Worm (Caenorhabditis elegans) whole organism, late embryonic: ENCODE data around the gene Y37D8A.2.

Experiments used
- C08G9.2 ChIP-seq: sonication (generic microtip); optimal IDR thresholded peaks from 2 replicates; lab custom pipeline; 2016; ENCODE audit warnings: mild to moderate bottlenecking, missing genetic modification characterization, moderate library complexity, missing compliant biosample characterization
- C38D4.7 ChIP-seq: fragments of 200-800 bp; sonication (Bioruptor generic); optimal IDR thresholded peaks from 2 replicates; lab custom pipeline; 2018; ENCODE audit warnings: mild to moderate bottlenecking, missing genetic modification characterization, moderate library complexity, missing compliant biosample characterization
- F13H6.1 ChIP-seq: sonication (generic microtip); optimal IDR thresholded peaks from 2 replicates; lab custom pipeline; 2016; ENCODE audit warnings: missing genetic modification characterization, missing compliant biosample characterization
- K02D7.2 ChIP-seq: sonication (generic microtip); optimal IDR thresholded peaks from 2 replicates; lab custom pipeline; 2017; ENCODE audit warnings: mild to moderate bottlenecking, missing genetic modification characterization, missing compliant biosample characterization
- T23F11.4 ChIP-seq: fragments of 200-800 bp; sonication (Bioruptor generic); optimal IDR thresholded peaks from 2 replicates; lab custom pipeline; 2018; ENCODE audit warnings: mild to moderate bottlenecking, missing genetic modification characterization, missing compliant biosample characterization
- Y22D7AL.16 ChIP-seq: sonication (generic microtip); optimal IDR thresholded peaks from 2 replicates; lab custom pipeline; 2016; ENCODE audit warnings: missing genetic modification characterization, missing compliant biosample characterization
- ahr-1 ChIP-seq: sonication (generic microtip); optimal IDR thresholded peaks from 2 replicates; lab custom pipeline; 2016; ENCODE audit warnings: missing genetic modification characterization, missing compliant biosample characterization
- ama-1 ChIP-seq: fragments of 150-350 bp; optimal IDR thresholded peaks from 2 replicates; lab custom pipeline; 2014
- ceh-14 ChIP-seq: sonication (generic microtip); optimal IDR thresholded peaks from 2 replicates; lab custom pipeline; 2016; ENCODE audit warnings: missing genotype, missing genetic modification characterization, missing compliant biosample characterization
- ceh-2 ChIP-seq: sonication (generic microtip); optimal IDR thresholded peaks from 2 replicates; lab custom pipeline; 2016; ENCODE audit warnings: missing genotype, missing genetic modification characterization, missing compliant biosample characterization
- ceh-22 ChIP-seq: sonication (generic microtip); optimal IDR thresholded peaks from 2 replicates; lab custom pipeline; 2017; ENCODE audit warnings: missing biosample characterization, missing genetic modification characterization
- ceh-24 ChIP-seq: sonication (generic microtip); optimal IDR thresholded peaks from 2 replicates; lab custom pipeline; 2016; ENCODE audit warnings: mild to moderate bottlenecking, missing genetic modification characterization, missing compliant biosample characterization
- dve-1 ChIP-seq: sonication (generic microtip); optimal IDR thresholded peaks from 2 replicates; lab custom pipeline; 2017; ENCODE audit warnings: antibody characterized with exemption, mild to moderate bottlenecking, missing genetic modification characterization, missing compliant biosample characterization
- elt-2 ChIP-seq: sonication (generic microtip); optimal IDR thresholded peaks from 2 replicates; lab custom pipeline; 2016; ENCODE audit warnings: missing genetic modification reagents, missing genetic modification characterization, missing compliant biosample characterization
- elt-4 ChIP-seq: sonication (generic microtip); optimal IDR thresholded peaks from 2 replicates; lab custom pipeline; 2016; ENCODE audit warnings: missing genetic modification characterization, missing compliant biosample characterization
- ets-4 ChIP-seq: sonication (generic microtip); optimal IDR thresholded peaks from 2 replicates; lab custom pipeline; 2016; ENCODE audit warnings: missing genetic modification characterization, missing compliant biosample characterization
- eyg-1 ChIP-seq: sonication (generic microtip); optimal IDR thresholded peaks from 2 replicates; lab custom pipeline; 2016; ENCODE audit warnings: missing genotype, missing genetic modification characterization, missing compliant biosample characterization
- gmeb-2 ChIP-seq: sonication (generic microtip); optimal IDR thresholded peaks from 2 replicates; lab custom pipeline; 2016; ENCODE audit warnings: missing genetic modification characterization, inconsistent platforms, missing compliant biosample characterization
- hlh-15 ChIP-seq: sonication (generic microtip); optimal IDR thresholded peaks from 2 replicates; lab custom pipeline; 2016; ENCODE audit warnings: missing genetic modification characterization, missing compliant biosample characterization
- hlh-30 ChIP-seq: sonication (generic microtip); optimal IDR thresholded peaks from 2 replicates; lab custom pipeline; 2017; ENCODE audit warnings: antibody characterized with exemption, missing genetic modification characterization, missing compliant biosample characterization; ENCODE audit not compliant: insufficient read depth
- hlh-6 ChIP-seq: sonication (generic microtip); optimal IDR thresholded peaks from 2 replicates; lab custom pipeline; 2016; ENCODE audit warnings: missing genotype, missing genetic modification characterization, missing compliant biosample characterization
- lim-6 ChIP-seq: sonication (generic microtip); optimal IDR thresholded peaks from 2 replicates; lab custom pipeline; 2016; ENCODE audit warnings: missing genetic modification characterization, missing compliant biosample characterization
- lin-11 ChIP-seq: fragments of 200-800 bp; sonication (Bioruptor generic); optimal IDR thresholded peaks from 2 replicates; lab custom pipeline; 2018; ENCODE audit warnings: mild to moderate bottlenecking, missing genetic modification characterization, missing compliant biosample characterization
- mec-3 ChIP-seq: sonication (generic microtip); optimal IDR thresholded peaks from 2 replicates; lab custom pipeline; 2016; ENCODE audit warnings: borderline replicate concordance, missing genetic modification characterization, missing compliant biosample characterization
- nfya-1 ChIP-seq: sonication (generic microtip); optimal IDR thresholded peaks from 2 replicates; lab custom pipeline; 2017; ENCODE audit warnings: missing genetic modification characterization, mild to moderate bottlenecking, missing compliant biosample characterization, antibody characterized with exemption, moderate library complexity
- nhr-232 ChIP-seq: sonication (generic microtip); optimal IDR thresholded peaks from 2 replicates; lab custom pipeline; 2016; ENCODE audit warnings: missing genetic modification characterization, missing compliant biosample characterization
- odd-2 ChIP-seq: sonication (generic microtip); optimal IDR thresholded peaks from 2 replicates; lab custom pipeline; 2017; ENCODE audit warnings: antibody characterized with exemption, mild to moderate bottlenecking, missing genetic modification characterization, missing compliant biosample characterization
- pag-3 ChIP-seq: sonication (generic microtip); optimal IDR thresholded peaks from 2 replicates; lab custom pipeline; 2016; ENCODE audit warnings: missing compliant biosample characterization, missing genetic modification characterization, borderline replicate concordance
- pat-9 ChIP-seq: fragments of 200-800 bp; sonication (Bioruptor generic); optimal IDR thresholded peaks from 2 replicates; lab custom pipeline; 2018; ENCODE audit warnings: mild to moderate bottlenecking, missing genetic modification characterization, moderate library complexity, missing compliant biosample characterization
- pax-1 ChIP-seq: fragments of 150-350 bp; optimal IDR thresholded peaks from 2 replicates; lab custom pipeline; 2014; ENCODE audit warnings: missing biosample characterization, missing genetic modification characterization
- pros-1 ChIP-seq: fragments of 150-350 bp; optimal IDR thresholded peaks from 2 replicates; lab custom pipeline; 2014; ENCODE audit warnings: missing biosample characterization, missing genetic modification reagents, missing genetic modification characterization
- sdc-2 ChIP-seq: sonication (generic microtip); optimal IDR thresholded peaks from 2 replicates; lab custom pipeline; 2016; ENCODE audit warnings: missing genotype, missing genetic modification characterization, missing compliant biosample characterization
- syd-9 ChIP-seq: sonication (generic microtip); optimal IDR thresholded peaks from 2 replicates; lab custom pipeline; 2016; ENCODE audit warnings: mild to moderate bottlenecking, missing genetic modification characterization, moderate library complexity, missing compliant biosample characterization
- tbx-2 ChIP-seq: sonication (generic microtip); optimal IDR thresholded peaks from 2 replicates; lab custom pipeline; 2016; ENCODE audit warnings: missing genetic modification characterization, missing compliant biosample characterization
- unc-42 ChIP-seq: sonication (generic microtip); optimal IDR thresholded peaks from 2 replicates; lab custom pipeline; 2016; ENCODE audit warnings: missing genotype, missing genetic modification characterization, missing compliant biosample characterization
- unc-55 ChIP-seq: sonication (generic microtip); optimal IDR thresholded peaks from 2 replicates; lab custom pipeline; 2017; ENCODE audit warnings: missing biosample characterization, missing genetic modification reagents, missing genetic modification characterization
- unc-86 ChIP-seq: sonication (generic microtip); optimal IDR thresholded peaks from 2 replicates; lab custom pipeline; 2016; ENCODE audit warnings: missing genetic modification characterization, missing compliant biosample characterization
- ztf-16 ChIP-seq: sonication (generic microtip); optimal IDR thresholded peaks from 2 replicates; lab custom pipeline; 2017; ENCODE audit warnings: missing genetic modification characterization, missing compliant biosample characterization

Y37D8A.2 gene

DNA sequence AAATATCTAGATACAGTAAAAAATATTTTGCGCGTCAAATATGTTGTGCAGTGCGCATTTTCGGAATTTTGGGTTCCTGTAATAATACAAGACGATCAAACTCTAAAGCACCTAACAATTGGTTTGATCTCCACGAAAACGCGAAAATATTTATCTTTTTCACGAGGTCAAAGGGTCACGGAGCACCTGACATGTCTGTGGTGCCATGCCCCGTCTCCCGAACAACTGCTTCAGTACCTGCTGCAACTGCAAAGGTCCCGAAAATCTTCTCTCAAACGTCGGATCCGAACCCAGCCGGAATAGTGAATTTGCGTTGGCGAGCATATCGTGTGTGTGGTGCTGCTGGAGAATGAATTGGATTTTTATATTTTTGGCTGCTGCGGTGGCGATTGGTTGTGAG is at the start of gene Y37D8A.2, which contains the start of gene Y37D8A.25:
Y37D8A.2 (plus strand) TSS at position 285 of the 400 bp plus-strand sequence.
Y37D8A.25 (minus strand) TSS at position 345 of the 400 bp plus-strand sequence.
- no peak for TF ChIP-seq syd-9 (tag; lab: Kevin White, UChicago)
- TF ChIP-seq C08G9.2 (tag; lab: Kevin White, UChicago) = no peak
- no peak for TF ChIP-seq ztf-16 (tag; lab: Kevin White, UChicago)
- TF ChIP-seq elt-2 (tag; lab: Kevin White, UChicago) = no peak
- TF ChIP-seq ets-4 (tag; lab: Kevin White, UChicago) = no peak
- no peak for TF ChIP-seq dve-1 (tag; lab: Kevin White, UChicago)
- TF ChIP-seq unc-55 (GFP tag; lab: Kevin White, UChicago) = no peak
- TF ChIP-seq hlh-30 (tag; lab: Kevin White, UChicago) = no peak
- no peak for TF ChIP-seq lin-11 (tag; lab: Kevin White, UChicago)
- no peak for TF ChIP-seq mec-3 (tag; lab: Kevin White, UChicago)
- no peak for TF ChIP-seq tbx-2 (tag; lab: Kevin White, UChicago)
- TF ChIP-seq ceh-22 (tag; lab: Kevin White, UChicago) = no peak
- TF ChIP-seq, all 69 proteins: peak for 0

DNA sequence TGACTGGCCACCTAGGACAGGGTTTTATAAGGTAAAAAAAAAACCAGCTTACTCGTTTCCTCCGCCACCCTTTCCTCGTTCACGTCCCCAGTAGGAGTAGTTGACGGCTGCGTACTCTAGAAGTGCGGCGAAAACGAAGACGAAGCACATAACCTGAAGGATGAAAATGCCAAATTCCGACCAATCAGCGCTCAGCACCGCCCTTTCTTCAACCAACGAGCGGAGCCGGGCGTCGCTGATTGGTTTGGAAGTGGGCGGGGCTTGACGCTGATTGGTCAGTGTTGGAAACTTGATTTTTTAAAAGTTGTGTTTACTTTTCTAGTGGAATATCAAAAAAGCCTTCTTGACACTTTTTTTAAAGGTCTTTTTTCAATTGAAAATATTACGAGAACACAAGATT is 46.2 kb upstream of the Y37D8A.2 start:
- TF ChIP-seq ceh-2 (tag; lab: Kevin White, UChicago) = no peak
- TF ChIP-seq nfya-1 (tag; lab: Kevin White, UChicago) = peak; percentile 95

- TF ChIP-seq hlh-15 (tag; lab: Kevin White, UChicago) (no peak), ceh-14 (tag; lab: Kevin White, UChicago) (peak; percentile 12), K02D7.2 (tag; lab: Kevin White, UChicago) (peak; percentile 28)
- TF ChIP-seq, all 69 proteins: peak for 2
Measured at ce11 chrIII:12779676-12780337, 40.2 kb upstream of the Y37D8A.2 start, which contains the start of gene gab-1. gab-1 (minus strand) TSS chrIII:12779726.

- TF ChIP-seq gmeb-2 (tag; lab: Kevin White, UChicago) (no peak), nhr-232 (tag; lab: Kevin White, UChicago) (no peak), pat-9 (tag; lab: Kevin White, UChicago) (no peak), odd-2 (tag; lab: Kevin White, UChicago) (no peak), pag-3 (tag; lab: Kevin White, UChicago) (no peak), unc-42 (tag; lab: Kevin White, UChicago) (peak; percentile 9), dve-1 (tag; lab: Kevin White, UChicago) (no peak), unc-86 (no peak), pax-1 (tag; lab: Kevin White, UChicago) (no peak)
Measured at ce11 chrIII:12783878-12784277, 36.1 kb upstream of the Y37D8A.2 start.

- TF ChIP-seq K02D7.2 (tag; lab: Kevin White, UChicago) (no peak), elt-4 (tag; lab: Kevin White, UChicago) (no peak), Y22D7AL.16 (no peak), ceh-2 (tag; lab: Kevin White, UChicago) (no peak), elt-2 (tag; lab: Kevin White, UChicago) (no peak), eyg-1 (no peak), ama-1 (no peak), lim-6 (no peak), ceh-24 (tag; lab: Kevin White, UChicago) (no peak), T23F11.4 (GFP tag; lab: Kevin White, UChicago) (no peak), hlh-6 (tag; lab: Kevin White, UChicago) (no peak), sdc-2 (tag; lab: Kevin White, UChicago) (no peak), C38D4.7 (no peak), F13H6.1 (tag; lab: Kevin White, UChicago) (no peak), pros-1 (tag; lab: Kevin White, UChicago) (no peak), unc-86 (no peak), ahr-1 (tag; lab: Kevin White, UChicago) (no peak)
- TF ChIP-seq, all 69 proteins: peak for 0
Measured at ce11 chrIII:12784854-12785253, 35.1 kb upstream of the Y37D8A.2 start, which contains the start of gene lgc-37. lgc-37 (plus strand) TSS chrIII:12785154.
